Worm (Caenorhabditis elegans) whole organism, L4 larva: ENCODE measurements around the gene F56D6.22.

Experiments
- F44E2.7 ChIP-seq: fragments of 200-800 bp; sonication (Bioruptor generic); IDR thresholded peaks from 2 replicates; pipeline ENCODE4 v2.1.2; 2022; ENCODE audit warnings: missing genetic modification characterization, missing compliant biosample characterization
- F49E8.2 ChIP-seq: sonication (generic microtip); optimal IDR thresholded peaks from 2 replicates; lab custom pipeline; 2016; ENCODE audit warnings: missing compliant biosample characterization, mild to moderate bottlenecking, missing genetic modification characterization, borderline replicate concordance
- Y48G9A.11 ChIP-seq: fragments of 200-800 bp; sonication (Bioruptor generic); IDR thresholded peaks from 2 replicates; pipeline ENCODE4 v1.3.6; 2022; ENCODE audit warnings: missing genetic modification reagents, missing genetic modification characterization, missing compliant biosample characterization
- aly-2 ChIP-seq: sonication (generic microtip); optimal IDR thresholded peaks from 2 replicates; lab custom pipeline; 2018; ENCODE audit warnings: missing biosample characterization, missing genetic modification characterization
- ceh-28 ChIP-seq: fragments of 150-350 bp; optimal IDR thresholded peaks from 2 replicates; lab custom pipeline; 2014; ENCODE audit warnings: missing biosample characterization, missing genetic modification reagents, missing genetic modification characterization
- ceh-32 ChIP-seq: sonication (generic microtip); optimal IDR thresholded peaks from 2 replicates; lab custom pipeline; 2016; ENCODE audit warnings: mild to moderate bottlenecking, missing genetic modification characterization, missing compliant biosample characterization; ENCODE audit not compliant: poor library complexity
- daf-19 ChIP-seq: fragments of 200-800 bp; sonication (Bioruptor generic); conservative IDR thresholded peaks from 2 replicates; pipeline ENCODE4 v1.3.6; 2022; ENCODE audit warnings: missing genetic modification characterization, missing compliant biosample characterization
- dmd-8 ChIP-seq: fragments of 200-800 bp; sonication (Bioruptor generic); IDR thresholded peaks from 2 replicates; pipeline ENCODE4 v1.3.6; 2022; ENCODE audit warnings: missing genetic modification characterization, missing compliant biosample characterization
- duxl-1 ChIP-seq: sonication (generic microtip); optimal IDR thresholded peaks from 2 replicates; lab custom pipeline; 2016; ENCODE audit warnings: mild to moderate bottlenecking, missing genetic modification characterization, moderate library complexity, missing compliant biosample characterization; ENCODE audit not compliant: poor library complexity
- dve-1 ChIP-seq: sonication (generic microtip); optimal IDR thresholded peaks from 2 replicates; lab custom pipeline; 2017; ENCODE audit warnings: antibody characterized with exemption, mild to moderate bottlenecking, missing genetic modification characterization, missing compliant biosample characterization; ENCODE audit not compliant: insufficient read depth
- fos-1 ChIP-seq: fragments of 150-350 bp; optimal IDR thresholded peaks from 2 replicates; lab custom pipeline; 2014; ENCODE audit warnings: missing biosample characterization, missing genetic modification characterization
- jun-1 ChIP-seq: fragments of 150-350 bp; optimal IDR thresholded peaks from 2 replicates; lab custom pipeline; 2014; ENCODE audit warnings: missing biosample characterization, missing genetic modification reagents, missing genetic modification characterization
- lin-1 ChIP-seq: fragments of 200-800 bp; sonication (Bioruptor generic); IDR thresholded peaks from 2 replicates; pipeline ENCODE4 v1.3.6; 2022; ENCODE audit warnings: missing genetic modification reagents, missing genetic modification characterization, missing compliant biosample characterization
- lin-13 ChIP-seq: fragments of 150-350 bp; optimal IDR thresholded peaks from 2 replicates; lab custom pipeline; 2014; ENCODE audit warnings: missing biosample characterization, missing genetic modification reagents, missing genetic modification characterization
- lin-15B ChIP-seq: fragments of 150-350 bp; sonication (generic microtip); optimal IDR thresholded peaks from 3 replicates; lab custom pipeline; 2014; ENCODE audit warnings: missing biosample characterization, missing genetic modification characterization
- lin-38 ChIP-seq: fragments of 200-800 bp; sonication (Bioruptor generic); IDR thresholded peaks from 2 replicates; pipeline ENCODE4 v1.3.6; 2022; ENCODE audit warnings: missing genetic modification reagents, missing genetic modification characterization, missing compliant biosample characterization
- lin-39 ChIP-seq: fragments of 150-350 bp; optimal IDR thresholded peaks from 2 replicates; lab custom pipeline; 2014; ENCODE audit warnings: missing biosample characterization, missing genetic modification reagents, missing genetic modification characterization
- lsy-2 ChIP-seq, 2 experiments: fragments of 150-350 bp in 1 of 2; sonication (generic microtip) in 1 of 2; optimal IDR thresholded peaks; 2 replicates each; lab custom pipeline; 2014 to 2017; ENCODE audit warnings: missing biosample characterization in 2 of 2, missing genetic modification characterization in 2 of 2
- madf-5 ChIP-seq, 2 experiments: fragments of 200-800 bp; sonication (Bioruptor generic); IDR thresholded peaks; 2 replicates each; pipeline ENCODE4 v1.3.6; 2022; ENCODE audit warnings: missing compliant biosample characterization in 2 of 2, missing genetic modification characterization in 2 of 2
- mep-1 ChIP-seq: fragments of 150-350 bp; sonication (generic microtip); optimal IDR thresholded peaks from 3 replicates; lab custom pipeline; 2014; ENCODE audit warnings: missing biosample characterization, missing genetic modification characterization
- mxl-2 ChIP-seq: fragments of 200-800 bp; sonication (Bioruptor generic); conservative IDR thresholded peaks from 2 replicates; pipeline ENCODE4 v1.3.6; 2022; ENCODE audit warnings: missing genetic modification reagents, missing genetic modification characterization, missing compliant biosample characterization
- nhr-237 ChIP-seq: sonication (generic microtip); optimal IDR thresholded peaks from 2 replicates; lab custom pipeline; 2017; ENCODE audit warnings: missing biosample characterization, missing genetic modification characterization
- nhr-25 ChIP-seq: sonication (generic microtip); optimal IDR thresholded peaks from 2 replicates; lab custom pipeline; 2017; ENCODE audit warnings: missing genetic modification characterization, mild to moderate bottlenecking, missing compliant biosample characterization, antibody characterized with exemption, moderate library complexity, borderline replicate concordance; ENCODE audit not compliant: insufficient read depth
- rbr-2 ChIP-seq: sonication (generic microtip); optimal IDR thresholded peaks from 2 replicates; lab custom pipeline; 2016; ENCODE audit warnings: missing genotype, missing genetic modification characterization, missing compliant biosample characterization
- saeg-2 ChIP-seq: fragments of 200-800 bp; sonication (Bioruptor generic); IDR thresholded peaks from 2 replicates; pipeline ENCODE4 v1.3.6; 2022; ENCODE audit warnings: missing genetic modification reagents, missing genetic modification characterization, missing compliant biosample characterization
- spr-1 ChIP-seq: sonication (generic microtip); optimal IDR thresholded peaks from 2 replicates; lab custom pipeline; 2016; ENCODE audit warnings: mild to moderate bottlenecking, missing genetic modification characterization, missing compliant biosample characterization
- spr-3 ChIP-seq: fragments of 200-800 bp; sonication (Bioruptor generic); optimal IDR thresholded peaks from 2 replicates; lab custom pipeline; 2018; ENCODE audit warnings: mild to moderate bottlenecking, missing genetic modification characterization, missing compliant biosample characterization
- tra-1 ChIP-seq: fragments of 200-800 bp; sonication (Bioruptor generic); IDR thresholded peaks from 2 replicates; pipeline ENCODE4 v1.3.6; 2022; ENCODE audit warnings: missing genetic modification reagents, missing genetic modification characterization, missing compliant biosample characterization
- unc-62 ChIP-seq, 3 experiments: fragments of 150-350 bp in 1 of 3; sonication (generic microtip); optimal IDR thresholded peaks in 2 of 3; peaks in 1 of 3; 1 replicate in 1 of 3; 2 replicates in 2 of 3; lab custom pipeline; 2014 to 2017; ENCODE audit warnings: missing biosample characterization in 3 of 3, missing genetic modification characterization in 3 of 3, missing genetic modification reagents in 3 of 3, missing genotype in 1 of 3
- vab-7 ChIP-seq: fragments of 200-800 bp; sonication (Bioruptor generic); IDR thresholded peaks from 2 replicates; pipeline ENCODE4 v1.3.6; 2022; ENCODE audit warnings: missing genetic modification reagents, missing genetic modification characterization, missing compliant biosample characterization
- zip-2 ChIP-seq: fragments of 150-350 bp; optimal IDR thresholded peaks from 2 replicates; lab custom pipeline; 2014; ENCODE audit warnings: missing biosample characterization, missing genetic modification characterization
- ztf-7 ChIP-seq: fragments of 150-350 bp; optimal IDR thresholded peaks from 2 replicates; lab custom pipeline; 2014; ENCODE audit warnings: missing biosample characterization, missing genetic modification characterization

Gene F56D6.22

ce11 chrIV:3894770-3895169 lies 12.6 kb downstream of the F56D6.22 start, which contains the start of gene dct-8:
TSS of gene dct-8 (plus strand) at chrIV:3895070.
- TF ChIP-seq F49E8.2: no peak
- TF ChIP-seq duxl-1 (tag; lab: Kevin White, UChicago): no peak
- TF ChIP-seq mep-1 (tag; lab: Kevin White, UChicago): no peak
- TF ChIP-seq dmd-8 (GFP tag; lab: Robert Waterston, UW): no peak
- TF ChIP-seq daf-19 (GFP tag; lab: Robert Waterston, UW): no peak
- TF ChIP-seq ceh-28: no peak
- TF ChIP-seq spr-3 (GFP tag; lab: Kevin White, UChicago): no peak
- no peak for TF ChIP-seq rbr-2 (tag; lab: Kevin White, UChicago)
- no peak for TF ChIP-seq tra-1 (GFP tag; lab: Robert Waterston, UW)
- TF ChIP-seq mxl-2 (GFP tag; lab: Robert Waterston, UW): no peak
- no peak for TF ChIP-seq ceh-32 (tag; lab: Kevin White, UChicago)
- no peak for TF ChIP-seq lin-38
- TF ChIP-seq aly-2 (tag; lab: Kevin White, UChicago): no peak

ce11 chrIV:3894004-3894480 lies 13.4 kb downstream of the F56D6.22 start, which contains the start of gene F56D6.8:
TSS of gene F56D6.8 (minus strand) at chrIV:3894430.
- TF ChIP-seq unc-62 (GFP tag; optimal IDR thresholded peaks at IDR 0.05 in 1 of 2; lab: Kevin White, UChicago) (peak in 1 of 2 experiments; percentile 74), unc-62 (tag; optimal IDR thresholded peaks at IDR 0.05; lab: Kevin White, UChicago) (no peak), saeg-2 (GFP tag; lab: Robert Waterston, UW) (no peak)
- TF ChIP-seq, all 104 proteins: peak for 1

ce11 chrIV:3892027-3892426 lies 15.4 kb downstream of the F56D6.22 start, which contains the start of gene F56D6.9:
TSS of gene F56D6.9 (plus strand) at chrIV:3892327.
- TF ChIP-seq F44E2.7 (GFP tag; lab: Robert Waterston, UW): no peak
- no peak for TF ChIP-seq nhr-237
- no peak for TF ChIP-seq lin-13 (GFP tag; lab: Kevin White, UChicago)
- no peak for TF ChIP-seq saeg-2 (GFP tag; lab: Robert Waterston, UW)
- no peak for TF ChIP-seq lin-15B
- TF ChIP-seq lin-1 (GFP tag; lab: Robert Waterston, UW): no peak
- TF ChIP-seq spr-1 (tag; lab: Kevin White, UChicago): no peak
- TF ChIP-seq nhr-25 (tag; lab: Kevin White, UChicago): no peak
- TF ChIP-seq jun-1 (tag; lab: Kevin White, UChicago): no peak

- TF ChIP-seq dve-1 (no peak), Y48G9A.11 (GFP tag; lab: Robert Waterston, UW) (no peak), ztf-7 (tag; lab: Kevin White, UChicago) (no peak)
- TF ChIP-seq, all 104 proteins: peak for 0
These were observed 18.4 kb downstream of the F56D6.22 start, which contains the start of gene oac-21 for ce11 chrIV:3888963-3889362. TSS of gene oac-21 (plus strand) at chrIV:3889263.

ce11 chrIV:3885369-3885768 lies 22.0 kb downstream of the F56D6.22 start, which contains the start of gene oac-22:
TSS of gene oac-22 (plus strand) at chrIV:3885669.
- TF ChIP-seq vab-7 (GFP tag; lab: Robert Waterston, UW) (no peak), fos-1 (no peak), lin-39 (no peak), zip-2 (tag; lab: Kevin White, UChicago) (no peak), lsy-2 (tag; optimal IDR thresholded peaks at IDR 0.05; lab: Kevin White, UChicago) (no peak), madf-5 (GFP tag; IDR thresholded peaks at IDR 0.05; lab: Robert Waterston, UW) (no peak)
